Worm (Caenorhabditis elegans): Measurements from ENCODE around the gene dhs-22.

The dhs-22 gene

ce11 chrV:14378986-14379385, 42.3 kb downstream of the dhs-22 start, which contains the start of gene npr-43:
npr-43 (minus strand) TSS chrV:14379086.
- no peak for TF ChIP-seq che-1 (tag; optimal IDR thresholded peaks at IDR 0.05)
- no peak for TF ChIP-seq nfya-1 (tag; optimal IDR thresholded peaks at IDR 0.05)
- TF ChIP-seq ceh-45 (GFP tag; IDR thresholded peaks at IDR 0.05): no peak
- TF ChIP-seq tbx-2 (tag; optimal IDR thresholded peaks at IDR 0.05): no peak
- no peak for TF ChIP-seq syd-9 (tag; optimal IDR thresholded peaks at IDR 0.05)
- no peak for TF ChIP-seq unc-55 (GFP tag; optimal IDR thresholded peaks at IDR 0.05)
- TF ChIP-seq ceh-9 (tag; optimal IDR thresholded peaks at IDR 0.05): no peak
- TF ChIP-seq dve-1 (tag; optimal IDR thresholded peaks at IDR 0.05): no peak
- no peak for TF ChIP-seq odd-2 (tag; optimal IDR thresholded peaks at IDR 0.05)
- no peak for TF ChIP-seq elt-2 (tag; optimal IDR thresholded peaks at IDR 0.05)
- no peak for TF ChIP-seq sox-4 (tag; optimal IDR thresholded peaks at IDR 0.05)

ce11 chrV:14378052-14378451, 43.2 kb downstream of the dhs-22 start:
- TF ChIP-seq ref-2 (tag; optimal IDR thresholded peaks at IDR 0.05) (no peak), mec-3 (tag; optimal IDR thresholded peaks at IDR 0.05; ENCODE audit: borderline replicate concordance) (no peak), hlh-8 (tag; optimal IDR thresholded peaks at IDR 0.05) (no peak), ets-4 (tag; optimal IDR thresholded peaks at IDR 0.05) (no peak), pax-1 (tag; optimal IDR thresholded peaks at IDR 0.05) (no peak), rnt-1 (tag; optimal IDR thresholded peaks at IDR 0.05) (no peak), ama-1 (optimal IDR thresholded peaks at IDR 0.05) (no peak), fkh-10 (GFP tag; optimal IDR thresholded peaks at IDR 0.05) (no peak), hlh-15 (tag; optimal IDR thresholded peaks at IDR 0.05) (no peak), ceh-22 (tag; optimal IDR thresholded peaks at IDR 0.05) (no peak), ttx-3 (tag; optimal IDR thresholded peaks at IDR 0.05) (no peak), pha-4 (tag; optimal IDR thresholded peaks at IDR 0.05) (no peak), K02D7.2 (tag; optimal IDR thresholded peaks at IDR 0.05) (no peak), nhr-232 (tag; optimal IDR thresholded peaks at IDR 0.05) (no peak), ztf-16 (tag; optimal IDR thresholded peaks at IDR 0.05) (no peak), dmd-4 (tag; optimal IDR thresholded peaks at IDR 0.05; ENCODE audit: borderline replicate concordance) (no peak)

ce11 chrV:14372774-14373173, 48.5 kb downstream of the dhs-22 start, which contains the start of gene unc-39:
unc-39 (plus strand) TSS chrV:14373074.
- TF ChIP-seq K02D7.2 (tag; optimal IDR thresholded peaks at IDR 0.05) (no peak), odd-2 (tag; optimal IDR thresholded peaks at IDR 0.05) (no peak), fkh-10 (GFP tag; optimal IDR thresholded peaks at IDR 0.05) (no peak), ceh-22 (tag; optimal IDR thresholded peaks at IDR 0.05) (no peak), hlh-6 (tag; optimal IDR thresholded peaks at IDR 0.05) (no peak), pqm-1 (tag; optimal IDR thresholded peaks at IDR 0.05) (no peak), tbx-2 (tag; optimal IDR thresholded peaks at IDR 0.05) (no peak), ttx-3 (tag; optimal IDR thresholded peaks at IDR 0.05) (no peak), F13H6.1 (tag; optimal IDR thresholded peaks at IDR 0.05) (no peak), C08G9.2 (tag; optimal IDR thresholded peaks at IDR 0.05) (no peak), ztf-16 (tag; optimal IDR thresholded peaks at IDR 0.05) (no peak), ceh-19 (GFP tag; optimal IDR thresholded peaks at IDR 0.05) (no peak), npax-4 (tag; optimal IDR thresholded peaks at IDR 0.05) (no peak), Y22D7AL.16 (tag; optimal IDR thresholded peaks at IDR 0.05) (no peak), pha-2 (tag; optimal IDR thresholded peaks at IDR 0.05) (no peak), C38D4.7 (GFP tag; optimal IDR thresholded peaks at IDR 0.05) (no peak), K09A11.1 (tag; optimal IDR thresholded peaks at IDR 0.05; ENCODE audit: insufficient read depth) (no peak), ceh-9 (tag; optimal IDR thresholded peaks at IDR 0.05) (no peak)

Measured in whole organism, late embryonic.